Worm (Caenorhabditis elegans): ENCODE results near the gene cyp-13B2.

DNA sequence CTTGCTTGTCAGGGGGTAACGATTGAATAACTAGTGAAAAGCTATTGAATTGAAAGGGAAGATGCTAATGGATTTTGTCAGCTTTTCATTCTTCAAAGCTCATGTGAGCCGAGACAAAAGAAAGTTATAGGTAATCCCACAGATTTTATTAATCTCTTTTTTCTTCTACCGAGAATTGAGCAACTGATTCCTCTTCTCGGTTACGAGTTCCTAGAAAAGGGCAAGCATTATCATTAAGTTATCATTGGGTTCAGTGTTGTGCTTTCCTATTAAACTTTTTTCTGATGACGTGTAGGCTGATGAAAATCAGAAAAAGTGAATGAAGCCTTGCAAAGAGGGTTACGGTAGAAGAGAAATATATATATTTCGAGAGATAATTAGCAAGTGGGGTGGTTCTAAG is 39.7 kb upstream of the cyp-13B2 start:
- TF ChIP-seq klf-2 (GFP tag; conservative IDR thresholded peaks at IDR 0.05) = no peak
- TF ChIP-seq cog-1 (tag; optimal IDR thresholded peaks at IDR 0.05) = no peak
- TF ChIP-seq ztf-23 (GFP tag; IDR thresholded peaks at IDR 0.05) = no peak
- TF ChIP-seq flt-1 (GFP tag; IDR thresholded peaks at IDR 0.05) = no peak

Measured in whole organism, midembryonic.